Worm (Caenorhabditis elegans) whole organism, L2 larva: ENCODE data around the gene sto-2.
A peak's percentile ranks its signal among the peaks of the same experiment; 100 is the strongest.

ENCODE experiments used
- C34F6.9 ChIP-seq: fragments of 150-350 bp; optimal IDR thresholded peaks from 2 replicates; lab custom pipeline; 2014; ENCODE audit warnings: missing biosample characterization, missing genetic modification characterization
- F13H6.1 ChIP-seq: sonication (generic microtip); optimal IDR thresholded peaks from 2 replicates; lab custom pipeline; 2016; ENCODE audit warnings: missing genetic modification characterization, missing compliant biosample characterization
- R02D3.7 ChIP-seq: fragments of 150-350 bp; optimal IDR thresholded peaks from 2 replicates; lab custom pipeline; 2014; ENCODE audit warnings: missing biosample characterization, missing genetic modification characterization
- aly-2 ChIP-seq: fragments of 150-350 bp; optimal IDR thresholded peaks from 2 replicates; lab custom pipeline; 2014; ENCODE audit warnings: missing biosample characterization, missing genetic modification characterization
- ama-1 ChIP-seq: fragments of 150-350 bp; optimal IDR thresholded peaks from 2 replicates; lab custom pipeline; 2018; ENCODE audit warnings: inconsistent platforms
- blmp-1 ChIP-seq: sonication (generic microtip); optimal IDR thresholded peaks from 2 replicates; lab custom pipeline; 2017; ENCODE audit warnings: missing genetic modification characterization, mild to moderate bottlenecking, missing compliant biosample characterization, antibody characterized with exemption, moderate library complexity; ENCODE audit not compliant: insufficient read depth
- ceh-16 ChIP-seq: fragments of 150-350 bp; optimal IDR thresholded peaks from 2 replicates; lab custom pipeline; 2014; ENCODE audit warnings: missing biosample characterization, missing genetic modification characterization
- ceh-82 ChIP-seq: fragments of 150-350 bp; optimal IDR thresholded peaks from 2 replicates; lab custom pipeline; 2014; ENCODE audit warnings: missing biosample characterization, missing genetic modification characterization
- crh-2 ChIP-seq: sonication (generic microtip); optimal IDR thresholded peaks from 2 replicates; lab custom pipeline; 2017; ENCODE audit warnings: missing biosample characterization, missing genetic modification characterization
- egl-27 ChIP-seq: sonication (generic microtip); optimal IDR thresholded peaks from 3 replicates; lab custom pipeline; 2017; ENCODE audit warnings: missing biosample characterization, missing genetic modification reagents, missing genetic modification characterization
- elt-1 ChIP-seq: fragments of 150-350 bp; optimal IDR thresholded peaks from 2 replicates; lab custom pipeline; 2014; ENCODE audit warnings: missing biosample characterization, missing genetic modification characterization
- fos-1 ChIP-seq: fragments of 150-350 bp; optimal IDR thresholded peaks from 2 replicates; lab custom pipeline; 2014; ENCODE audit warnings: missing biosample characterization, missing genetic modification characterization
- gmeb-1 ChIP-seq: fragments of 150-350 bp; optimal IDR thresholded peaks from 2 replicates; lab custom pipeline; 2014; ENCODE audit warnings: missing biosample characterization, missing genetic modification characterization
- lin-39 ChIP-seq: fragments of 150-350 bp; optimal IDR thresholded peaks from 2 replicates; lab custom pipeline; 2014; ENCODE audit warnings: missing biosample characterization, missing genetic modification reagents, missing genetic modification characterization
- lsy-2 ChIP-seq, 2 experiments: fragments of 150-350 bp in 1 of 2; sonication (generic microtip) in 1 of 2; optimal IDR thresholded peaks; 2 replicates each; lab custom pipeline; 2014 to 2017; ENCODE audit warnings: missing biosample characterization in 2 of 2, missing genetic modification characterization in 2 of 2
- mab-5 ChIP-seq: fragments of 150-350 bp; optimal IDR thresholded peaks from 2 replicates; lab custom pipeline; 2014; ENCODE audit warnings: missing biosample characterization, missing genetic modification characterization
- mdl-1 ChIP-seq, 2 experiments: fragments of 150-350 bp in 1 of 2; sonication (generic microtip) in 1 of 2; optimal IDR thresholded peaks; 2 replicates each; lab custom pipeline; 2017; ENCODE audit warnings: missing biosample characterization in 2 of 2, missing genetic modification characterization in 2 of 2
- nhr-11 ChIP-seq: fragments of 150-350 bp; optimal IDR thresholded peaks from 2 replicates; lab custom pipeline; 2014; ENCODE audit warnings: missing biosample characterization, missing genetic modification characterization
- nhr-12 ChIP-seq: fragments of 150-350 bp; optimal IDR thresholded peaks from 2 replicates; lab custom pipeline; 2014; ENCODE audit warnings: missing biosample characterization, missing genetic modification characterization
- nhr-129 ChIP-seq: fragments of 150-350 bp; optimal IDR thresholded peaks from 2 replicates; lab custom pipeline; 2014; ENCODE audit warnings: missing biosample characterization, missing genetic modification characterization
- nhr-21 ChIP-seq: fragments of 150-350 bp; optimal IDR thresholded peaks from 2 replicates; lab custom pipeline; 2014; ENCODE audit warnings: missing biosample characterization, missing genetic modification characterization
- nhr-237 ChIP-seq: fragments of 150-350 bp; optimal IDR thresholded peaks from 2 replicates; lab custom pipeline; 2014; ENCODE audit warnings: missing biosample characterization, missing genetic modification characterization
- nhr-25 ChIP-seq: fragments of 150-350 bp; sonication (generic microtip); optimal IDR thresholded peaks from 3 replicates; lab custom pipeline; 2014; ENCODE audit warnings: missing biosample characterization, missing genetic modification characterization
- nhr-6 ChIP-seq: fragments of 150-350 bp; optimal IDR thresholded peaks from 2 replicates; lab custom pipeline; 2014; ENCODE audit warnings: missing biosample characterization, missing genetic modification characterization
- nhr-77 ChIP-seq: fragments of 150-350 bp; optimal IDR thresholded peaks from 2 replicates; lab custom pipeline; 2014; ENCODE audit warnings: missing biosample characterization, missing genetic modification characterization
- peb-1 ChIP-seq: fragments of 150-350 bp; optimal IDR thresholded peaks from 2 replicates; lab custom pipeline; 2014; ENCODE audit warnings: missing biosample characterization, missing genetic modification characterization
- skn-1 ChIP-seq: sonication (generic microtip); optimal IDR thresholded peaks from 2 replicates; lab custom pipeline; 2017; ENCODE audit warnings: missing biosample characterization, missing genetic modification characterization
- sma-3 ChIP-seq: sonication (generic microtip); optimal IDR thresholded peaks from 2 replicates; lab custom pipeline; 2016; ENCODE audit warnings: missing genetic modification reagents, missing genetic modification characterization, missing compliant biosample characterization
- sma-9 ChIP-seq, 2 experiments: fragments of 150-350 bp in 1 of 2; sonication (generic microtip) in 1 of 2; optimal IDR thresholded peaks; 2 replicates each; lab custom pipeline; 2014 to 2016; ENCODE audit warnings: missing genetic modification characterization in 2 of 2, mild to moderate bottlenecking in 1 of 2, missing biosample characterization in 1 of 2, missing compliant biosample characterization in 1 of 2, missing genetic modification reagents in 1 of 2, moderate library complexity in 1 of 2
- snpc-4 ChIP-seq: fragments of 150-350 bp; optimal IDR thresholded peaks from 2 replicates; lab custom pipeline; 2014; ENCODE audit warnings: missing biosample characterization, missing genetic modification characterization
- unc-55 ChIP-seq: fragments of 150-350 bp; sonication (generic microtip); optimal IDR thresholded peaks from 3 replicates; lab custom pipeline; 2014; ENCODE audit warnings: missing biosample characterization, missing genetic modification reagents, missing genetic modification characterization
- zag-1 ChIP-seq: fragments of 150-350 bp; optimal IDR thresholded peaks from 2 replicates; lab custom pipeline; 2014; ENCODE audit warnings: missing biosample characterization, missing genetic modification characterization
- ztf-11 ChIP-seq: sonication (generic microtip); optimal IDR thresholded peaks from 2 replicates; lab custom pipeline; 2017; ENCODE audit warnings: missing biosample characterization, missing genetic modification characterization

Gene sto-2

DNA sequence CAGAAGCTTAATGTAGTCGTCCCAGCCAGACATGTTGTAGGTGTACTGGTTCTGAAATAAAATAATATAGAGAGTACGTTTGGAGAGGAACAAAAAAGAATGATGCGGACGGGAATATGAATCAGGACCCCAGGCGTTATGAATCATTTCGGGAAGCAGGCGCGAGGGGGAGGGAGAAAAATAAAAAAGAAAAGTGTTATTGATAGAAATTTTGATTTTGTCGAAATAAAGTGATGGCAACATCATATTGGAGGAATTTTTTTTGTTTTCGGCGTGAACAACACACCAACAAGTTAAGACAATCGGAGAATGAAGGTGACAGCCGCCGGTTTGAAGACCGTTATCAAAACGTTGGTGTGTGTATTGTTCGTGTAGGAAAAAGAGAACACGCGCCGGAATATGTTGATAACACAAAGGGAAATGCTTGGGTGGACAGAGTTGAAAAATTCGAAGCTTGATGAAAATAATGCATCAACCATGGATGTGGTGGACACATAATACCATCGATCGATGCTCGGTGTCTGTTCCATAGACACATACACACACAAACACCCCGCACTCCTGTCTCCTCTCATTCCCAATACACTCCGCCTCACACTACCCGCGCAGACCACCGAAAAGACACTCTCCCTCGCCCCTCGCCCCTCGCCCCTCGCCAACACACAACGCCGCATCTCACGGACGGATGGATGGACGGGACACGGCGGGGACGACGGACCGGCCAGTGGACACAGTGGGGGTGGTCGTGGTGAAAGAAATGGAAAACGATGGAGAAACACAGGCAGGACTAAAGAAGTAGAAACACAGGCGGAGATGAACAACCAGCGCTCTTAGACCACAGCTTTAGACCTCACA, 31.1 kb upstream of the sto-2 start, which contains the start of gene pfn-2:
TSS of gene pfn-2 (minus strand) at position 51 of the 855 bp plus-strand sequence.
- TF ChIP-seq R02D3.7 (tag; lab: Kevin White, UChicago) (no peak), crh-2 (tag; lab: Kevin White, UChicago) (peak; percentile 3), sma-3 (GFP tag; lab: Kevin White, UChicago) (no peak), fos-1 (tag; lab: Kevin White, UChicago) (peak; percentile 16), F13H6.1 (tag; lab: Kevin White, UChicago) (peak; percentile 29), unc-55 (GFP tag; lab: Kevin White, UChicago) (peak; percentile 44), egl-27 (tag; lab: Kevin White, UChicago) (no peak), mab-5 (no peak), ceh-16 (tag; lab: Kevin White, UChicago) (no peak), gmeb-1 (no peak), skn-1 (tag; lab: Kevin White, UChicago) (no peak), snpc-4 (tag; lab: Kevin White, UChicago) (peak; percentile 21), lin-39 (tag; lab: Kevin White, UChicago) (no peak), ceh-82 (no peak), nhr-11 (no peak)

- no peak for TF ChIP-seq lsy-2 (tag; optimal IDR thresholded peaks at IDR 0.05; lab: Kevin White, UChicago)
- TF ChIP-seq ceh-82 = no peak
- no peak for TF ChIP-seq nhr-25 (tag; lab: Kevin White, UChicago)
- TF ChIP-seq elt-1 (tag; lab: Kevin White, UChicago) = no peak
- no peak for TF ChIP-seq blmp-1 (tag; lab: Kevin White, UChicago)
Observed at ce11 chrX:5348529-5349148, 25.5 kb upstream of the sto-2 start, which contains the start of gene syx-3. Gene syx-3 (plus strand): TSS chrX:5349098.

- TF ChIP-seq zag-1 (tag; lab: Kevin White, UChicago) (peak; percentile 13), nhr-77 (tag; lab: Kevin White, UChicago) (no peak), snpc-4 (tag; lab: Kevin White, UChicago) (no peak)
Observed at ce11 chrX:5347856-5348255, 24.7 kb upstream of the sto-2 start.

- TF ChIP-seq ztf-11 (tag; lab: Kevin White, UChicago) = no peak
- TF ChIP-seq nhr-21 (tag; lab: Kevin White, UChicago) = no peak
- peak; percentile 10 for TF ChIP-seq fos-1 (tag; lab: Kevin White, UChicago)
Observed at ce11 chrX:5346303-5346702, 23.1 kb upstream of the sto-2 start.

DNA sequence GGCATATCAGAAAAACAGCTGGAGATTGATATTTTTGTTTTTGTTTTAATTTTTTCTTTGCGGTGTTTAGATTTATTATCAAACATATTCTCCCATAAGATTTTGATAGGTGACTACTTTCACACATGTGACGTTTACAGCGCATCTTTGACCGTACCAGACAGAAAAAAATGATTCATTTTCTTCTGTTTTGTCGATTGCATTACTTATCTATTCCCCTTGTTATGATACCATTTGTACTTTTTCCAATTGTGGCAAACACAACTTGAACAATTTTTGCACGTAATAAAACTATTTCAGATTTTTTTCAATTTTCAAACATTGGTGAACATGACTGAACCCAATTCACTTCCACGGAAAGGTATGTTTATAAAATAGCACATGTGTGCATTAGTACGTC, 21.1 kb upstream of the sto-2 start, which contains the start of gene C26B9.1:
TSS of gene C26B9.1 (plus strand) at position 301 of the 400 bp plus-strand sequence.
- TF ChIP-seq mdl-1 (tag; optimal IDR thresholded peaks at IDR 0.05; lab: Kevin White, UChicago) (no peak), sma-9 (GFP tag; optimal IDR thresholded peaks at IDR 0.05; lab: Kevin White, UChicago) (peak; percentile 24), sma-9 (tag; optimal IDR thresholded peaks at IDR 0.05; lab: Kevin White, UChicago) (no peak), C34F6.9 (tag; lab: Kevin White, UChicago) (peak; percentile 14)
- TF ChIP-seq, all 48 proteins: peak for 2

- TF ChIP-seq crh-2 (tag; lab: Kevin White, UChicago) (no peak), zag-1 (tag; lab: Kevin White, UChicago) (no peak), blmp-1 (tag; lab: Kevin White, UChicago) (no peak), nhr-129 (tag; lab: Kevin White, UChicago) (no peak), sma-3 (GFP tag; lab: Kevin White, UChicago) (no peak), snpc-4 (tag; lab: Kevin White, UChicago) (no peak), nhr-6 (tag; lab: Kevin White, UChicago) (no peak), F13H6.1 (tag; lab: Kevin White, UChicago) (no peak), peb-1 (tag; lab: Kevin White, UChicago) (no peak), nhr-237 (no peak), nhr-77 (tag; lab: Kevin White, UChicago) (no peak), R02D3.7 (tag; lab: Kevin White, UChicago) (no peak), mab-5 (no peak), ama-1 (lab: Kevin White, UChicago) (no peak), nhr-12 (tag; lab: Kevin White, UChicago) (no peak), gmeb-1 (no peak), fos-1 (tag; lab: Kevin White, UChicago) (no peak), elt-1 (tag; lab: Kevin White, UChicago) (no peak), egl-27 (tag; lab: Kevin White, UChicago) (no peak), aly-2 (tag; lab: Kevin White, UChicago) (no peak)
- TF ChIP-seq, all 48 proteins: peak for 0
Observed at ce11 chrX:5342007-5342406, 18.8 kb upstream of the sto-2 start, which contains the start of gene C26B9.7. Gene C26B9.7 (plus strand): TSS chrX:5342307.
